Worm (Caenorhabditis elegans) whole organism, L4/young adult: ENCODE results near the gene R07E4.1.

Experiments used
- W03F9.2 ChIP-seq: fragments of 150-350 bp; optimal IDR thresholded peaks from 2 replicates; lab custom pipeline; 2014; ENCODE audit warnings: missing biosample characterization, missing genetic modification characterization
- him-1 ChIP-seq: sonication (generic microtip); optimal IDR thresholded peaks from 2 replicates; lab custom pipeline; 2016; ENCODE audit warnings: missing genotype, missing genetic modification reagents, missing genetic modification characterization, missing compliant biosample characterization

- TF ChIP-seq him-1 (no peak), W03F9.2 (tag; lab: Kevin White, UChicago) (no peak)
These were observed 14.4 kb upstream of the R07E4.1 start, which contains the start of gene acs-17 for ce11 chrX:5944488-5944887.
